Worm (Caenorhabditis elegans): Measurements from ENCODE around the gene men-1.

men-1 gene

ce11 chrII:14233879-14234278 lies at the start of gene men-1:
TSS of gene men-1 (minus strand) at chrII:14234120.
- no peak for TF ChIP-seq ztf-28 (GFP tag; IDR thresholded peaks at IDR 0.05)
- TF ChIP-seq hmg-1.2 (GFP tag; IDR thresholded peaks at IDR 0.05), result peak; percentile 72; the same call in 1 of the 2 replicates

- TF ChIP-seq Y56A3A.18 (GFP tag; IDR thresholded peaks at IDR 0.05) (no peak), snpc-1.3 (tag; optimal IDR thresholded peaks at IDR 0.05; ENCODE audit: insufficient read depth) (no peak), ekl-4 (GFP tag; IDR thresholded peaks at IDR 0.05) (no peak), unc-130 (GFP tag; optimal IDR thresholded peaks at IDR 0.05) (no peak), hmg-1.2 (GFP tag; IDR thresholded peaks at IDR 0.05) (no peak), zim-3 (tag; optimal IDR thresholded peaks at IDR 0.05) (no peak), tbx-9 (tag; optimal IDR thresholded peaks at IDR 0.05; ENCODE audit: borderline replicate concordance) (no peak), attf-3 (GFP tag; conservative IDR thresholded peaks at IDR 0.05) (no peak), nfya-2 (GFP tag; IDR thresholded peaks at IDR 0.05) (no peak), lin-40 (tag; optimal IDR thresholded peaks at IDR 0.05) (no peak), F33H1.4 (GFP tag; IDR thresholded peaks at IDR 0.05) (peak; percentile 78), ama-1 (optimal IDR thresholded peaks at IDR 0.05) (no peak), ama-1 (GFP tag; optimal IDR thresholded peaks at IDR 0.05) (no peak), lag-1 (GFP tag; IDR thresholded peaks at IDR 0.05) (no peak), F39B2.1 (GFP tag; IDR thresholded peaks at IDR 0.05) (no peak), lsl-1 (GFP tag; optimal IDR thresholded peaks at IDR 0.05) (peak; percentile 78), xnd-1 (tag; optimal IDR thresholded peaks at IDR 0.05) (no peak), madf-8 (GFP tag; conservative IDR thresholded peaks at IDR 0.05) (no peak), rec-8 (tag; optimal IDR thresholded peaks at IDR 0.05) (no peak), snpc-4 (GFP tag; optimal IDR thresholded peaks at IDR 0.05) (no peak), snpc-4 (tag; optimal IDR thresholded peaks at IDR 0.05) (no peak), B0035.1 (tag; optimal IDR thresholded peaks at IDR 0.05) (no peak), Y53G8AR.9 (GFP tag; conservative IDR thresholded peaks at IDR 0.05) (no peak), madf-6 (GFP tag; IDR thresholded peaks at IDR 0.05) (peak; percentile 63; the same call in 1 of the 2 replicates), ztf-18 (tag; optimal IDR thresholded peaks at IDR 0.05) (no peak), F49E8.2 (tag; optimal IDR thresholded peaks at IDR 0.05; ENCODE audit: insufficient read depth) (no peak), T07F8.4 (tag; optimal IDR thresholded peaks at IDR 0.05) (no peak), efl-1 (GFP tag; optimal IDR thresholded peaks at IDR 0.05) (peak; percentile 15), lsy-27 (tag; optimal IDR thresholded peaks at IDR 0.05; ENCODE audit: borderline replicate concordance, insufficient read depth) (no peak), hlh-26 (GFP tag; conservative IDR thresholded peaks at IDR 0.05) (no peak), let-607 (tag; optimal IDR thresholded peaks at IDR 0.05) (no peak)
These were observed 42.5 kb upstream of the men-1 start, which contains the start of gene Y54G11A.3 for ce11 chrII:14276409-14276808. TSS of gene Y54G11A.3 (plus strand) at chrII:14276621.

- TF ChIP-seq cebp-2 (GFP tag; IDR thresholded peaks at IDR 0.05) (peak; percentile 78; the same call in 1 of the 2 replicates), nfyb-1 (GFP tag; IDR thresholded peaks at IDR 0.05) (0 out of 2 replicates have a peak, but pooled peaks have one; percentile 18)
These were observed 41.1 kb upstream of the men-1 start for ce11 chrII:14275045-14275444.

- no peak for TF ChIP-seq madf-3 (GFP tag; IDR thresholded peaks at IDR 0.05)
- no peak for TF ChIP-seq T26A5.8 (tag; optimal IDR thresholded peaks at IDR 0.05)
- no peak for TF ChIP-seq mes-4 (tag; optimal IDR thresholded peaks at IDR 0.05)
- no peak for TF ChIP-seq hrde-1 (tag; optimal IDR thresholded peaks at IDR 0.05; ENCODE audit: borderline replicate concordance)
- TF ChIP-seq F22D6.2 (tag; optimal IDR thresholded peaks at IDR 0.05), result no peak
- no peak for TF ChIP-seq atf-7 (tag; optimal IDR thresholded peaks at IDR 0.05)
- no peak for TF ChIP-seq nhr-120 (GFP tag; IDR thresholded peaks at IDR 0.05)
- no peak for TF ChIP-seq egl-44 (GFP tag; IDR thresholded peaks at IDR 0.05)
- no peak for TF ChIP-seq cebp-1 (GFP tag; IDR thresholded peaks at IDR 0.05)
- TF ChIP-seq cebp-1 (tag; optimal IDR thresholded peaks at IDR 0.05), result no peak
- no peak for TF ChIP-seq C17E4.6 (GFP tag; IDR thresholded peaks at IDR 0.05)
These were observed 35.9 kb upstream of the men-1 start for ce11 chrII:14269839-14270238.

Data from whole organism, young adult.